Fruit fly (Drosophila melanogaster) Kc167 (cell line): ENCODE measurements around the gene CG43407.

Experiments
- h ChIP-seq: fragments of >200 bp; optimal IDR thresholded peaks from 3 replicates; lab custom pipeline; 2018; ENCODE audit warnings: missing external identifiers
- insv ChIP-seq: fragments of >200 bp; optimal IDR thresholded peaks from 3 replicates; lab custom pipeline; 2018; ENCODE audit warnings: missing external identifiers
- psq ChIP-seq: fragments of >200 bp; optimal IDR thresholded peaks from 2 replicates; lab custom pipeline; 2017; ENCODE audit warnings: missing external identifiers
- ttk ChIP-seq: sonication (Bioruptor generic); optimal IDR thresholded peaks from 2 replicates; lab custom pipeline; 2017; ENCODE audit warnings: missing external identifiers

DNA sequence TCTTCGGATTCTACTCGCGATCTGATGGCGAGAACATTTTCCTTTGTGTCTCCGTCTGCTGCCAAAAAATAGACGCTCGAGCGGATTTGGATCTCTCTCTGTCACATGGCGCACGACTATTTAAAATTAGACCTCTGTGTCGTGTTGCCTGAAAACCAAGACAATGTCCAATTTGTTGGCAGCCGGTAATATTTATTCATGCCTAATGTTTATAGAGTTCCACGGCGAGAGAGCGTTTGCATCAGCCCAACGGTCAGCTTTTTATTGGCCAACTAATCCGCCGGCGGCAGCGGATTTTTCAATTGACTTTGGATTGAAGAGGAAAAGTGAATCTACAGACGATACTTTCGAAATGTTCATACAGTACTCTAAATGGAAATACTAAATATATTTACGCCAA lies 50.0 kb downstream of the CG43407 start, which contains the start of gene SmydA-2:
- TF ChIP-seq ttk (lab: Kevin White, UChicago) (no peak), h (no peak), insv (lab: Kevin White, UChicago) (no peak), psq (lab: Kevin White, UChicago) (no peak)
